Worm (Caenorhabditis elegans): ENCODE measurements around the gene stip-1.

ce11 chrII:10370826-10371225 is 21.0 kb upstream of the stip-1 start:
- TF ChIP-seq nhr-77 (tag; optimal IDR thresholded peaks at IDR 0.05) (no peak), mdl-1 (tag; optimal IDR thresholded peaks at IDR 0.05) (no peak), lin-35 (GFP tag; optimal IDR thresholded peaks at IDR 0.05) (peak in 1 of 2 experiments; percentile 14), lsy-2 (tag; optimal IDR thresholded peaks at IDR 0.05) (no peak), lin-15B (tag; optimal IDR thresholded peaks at IDR 0.05) (no peak), nhr-28 (tag; optimal IDR thresholded peaks at IDR 0.05) (no peak), unc-62 (GFP tag; optimal IDR thresholded peaks at IDR 0.05) (no peak), skn-1 (tag; optimal IDR thresholded peaks at IDR 0.05) (no peak), snpc-4 (tag; optimal IDR thresholded peaks at IDR 0.05) (no peak), C34B4.2 (tag; optimal IDR thresholded peaks at IDR 0.05) (no peak), nhr-76 (tag; optimal IDR thresholded peaks at IDR 0.05) (no peak), sox-4 (tag; optimal IDR thresholded peaks at IDR 0.05) (no peak)
